Worm (Caenorhabditis elegans) whole organism, L2 larva: Measurements from ENCODE around the gene znf-474.

ENCODE experiments used
- alr-1 ChIP-seq: fragments of 150-350 bp; optimal IDR thresholded peaks from 2 replicates; lab custom pipeline; 2014; ENCODE audit warnings: missing biosample characterization, missing genetic modification characterization
- dmd-4 ChIP-seq: sonication (generic microtip); optimal IDR thresholded peaks from 2 replicates; lab custom pipeline; 2017; ENCODE audit warnings: missing biosample characterization, missing genetic modification characterization
- elt-1 ChIP-seq: fragments of 150-350 bp; optimal IDR thresholded peaks from 2 replicates; lab custom pipeline; 2014; ENCODE audit warnings: missing biosample characterization, missing genetic modification characterization
- fos-1 ChIP-seq: fragments of 150-350 bp; optimal IDR thresholded peaks from 2 replicates; lab custom pipeline; 2014; ENCODE audit warnings: missing biosample characterization, missing genetic modification characterization
- lin-13 ChIP-seq: fragments of 150-350 bp; optimal IDR thresholded peaks from 2 replicates; lab custom pipeline; 2014; ENCODE audit warnings: missing biosample characterization, missing genetic modification reagents, missing genetic modification characterization
- mdl-1 ChIP-seq, 2 experiments: fragments of 150-350 bp in 1 of 2; sonication (generic microtip) in 1 of 2; optimal IDR thresholded peaks; 2 replicates each; lab custom pipeline; 2017; ENCODE audit warnings: missing biosample characterization in 2 of 2, missing genetic modification characterization in 2 of 2
- nhr-237 ChIP-seq: fragments of 150-350 bp; optimal IDR thresholded peaks from 2 replicates; lab custom pipeline; 2014; ENCODE audit warnings: missing biosample characterization, missing genetic modification characterization
- nhr-6 ChIP-seq: fragments of 150-350 bp; optimal IDR thresholded peaks from 2 replicates; lab custom pipeline; 2014; ENCODE audit warnings: missing biosample characterization, missing genetic modification characterization
- skn-1 ChIP-seq: sonication (generic microtip); optimal IDR thresholded peaks from 2 replicates; lab custom pipeline; 2017; ENCODE audit warnings: missing biosample characterization, missing genetic modification characterization
- unc-62 ChIP-seq: fragments of 150-350 bp; optimal IDR thresholded peaks from 2 replicates; lab custom pipeline; 2014; ENCODE audit warnings: missing biosample characterization, missing genetic modification reagents, missing genetic modification characterization

- TF ChIP-seq mdl-1 (tag; optimal IDR thresholded peaks at IDR 0.05; lab: Kevin White, UChicago) (no peak), fos-1 (tag; lab: Kevin White, UChicago) (no peak), lin-13 (GFP tag; lab: Kevin White, UChicago) (no peak), unc-62 (GFP tag; lab: Kevin White, UChicago) (no peak), elt-1 (tag; lab: Kevin White, UChicago) (no peak), nhr-237 (tag; lab: Kevin White, UChicago) (no peak), skn-1 (tag; lab: Kevin White, UChicago) (no peak), nhr-6 (tag; lab: Kevin White, UChicago) (no peak), alr-1 (tag; lab: Kevin White, UChicago) (no peak), dmd-4 (tag; lab: Kevin White, UChicago) (no peak)
These were observed 44.3 kb upstream of the znf-474 start for ce11 chrX:12105458-12105857.
